Fruit fly (Drosophila melanogaster) whole organism, embryonic: ENCODE results near the gene CG2839.
A peak's percentile ranks its signal among the peaks of the same experiment; 100 is the strongest.

ENCODE experiments used
- C15 ChIP-seq: fragments of 200-800 bp; sonication (Bioruptor generic); IDR thresholded peaks from 3 replicates; pipeline ENCODE4 v1.3.6; 2022; ENCODE audit warnings: missing biosample characterization, missing genetic modification characterization
- CG10654 ChIP-seq: fragments of 200-800 bp; sonication (Bioruptor generic); optimal IDR thresholded peaks from 2 replicates; lab custom pipeline; 2016; ENCODE audit warnings: missing biosample characterization, missing genetic modification characterization
- CG10979 ChIP-seq: fragments of 200-800 bp; sonication (Bioruptor generic); optimal IDR thresholded peaks from 2 replicates; lab custom pipeline; 2018; ENCODE audit warnings: missing biosample characterization, mild to moderate bottlenecking, missing genetic modification characterization, moderate library complexity
- CG11398 ChIP-seq: fragments of 200-800 bp; sonication (Bioruptor generic); optimal IDR thresholded peaks from 2 replicates; lab custom pipeline; 2016; ENCODE audit warnings: missing biosample characterization, missing genetic modification characterization
- CG12219 ChIP-seq: fragments of 200-800 bp; sonication (Bioruptor generic); optimal IDR thresholded peaks from 3 replicates; lab custom pipeline; 2018; ENCODE audit warnings: missing biosample characterization, mild to moderate bottlenecking, missing genetic modification characterization
- CG13123 ChIP-seq: fragments of 200-800 bp; sonication (Bioruptor generic); optimal IDR thresholded peaks from 2 replicates; lab custom pipeline; 2016; ENCODE audit warnings: missing biosample characterization, missing genetic modification characterization
- CG13775 ChIP-seq: fragments of 200-800 bp; sonication (Bioruptor generic); optimal IDR thresholded peaks from 3 replicates; lab custom pipeline; 2017; ENCODE audit warnings: missing biosample characterization, mild to moderate bottlenecking, missing genetic modification characterization
- CG15073 ChIP-seq: fragments of 200-800 bp; sonication (Bioruptor generic); optimal IDR thresholded peaks from 2 replicates; lab custom pipeline; 2016; ENCODE audit warnings: missing biosample characterization, missing genetic modification characterization
- CG15269 ChIP-seq: fragments of 200-800 bp; sonication (Bioruptor generic); optimal IDR thresholded peaks from 2 replicates; lab custom pipeline; 2018; ENCODE audit warnings: missing biosample characterization, mild to moderate bottlenecking, missing genetic modification characterization, moderate library complexity
- CG17612 ChIP-seq: fragments of 200-800 bp; sonication (Bioruptor generic); IDR thresholded peaks from 2 replicates; pipeline ENCODE4 v1.3.6; 2022; ENCODE audit warnings: missing biosample characterization, missing genetic modification characterization
- CG2199 ChIP-seq: fragments of 200-800 bp; sonication (Bioruptor generic); IDR thresholded peaks from 3 replicates; pipeline ENCODE4 v1.3.6; 2022; ENCODE audit warnings: missing biosample characterization, missing genetic modification characterization
- CG31224 ChIP-seq: fragments of 200-800 bp; sonication (Bioruptor generic); IDR thresholded peaks from 2 replicates; pipeline ENCODE4 v1.3.6; 2022; ENCODE audit warnings: missing biosample characterization, missing genetic modification characterization
- CG32772 ChIP-seq: fragments of 200-800 bp; sonication (Bioruptor generic); IDR thresholded peaks from 2 replicates; pipeline ENCODE4 v1.3.6; 2022; ENCODE audit warnings: missing biosample characterization, missing genetic modification characterization
- CG34422 ChIP-seq: fragments of 200-800 bp; sonication (Bioruptor generic); IDR thresholded peaks from 3 replicates; pipeline ENCODE4 v1.3.6; 2022; ENCODE audit warnings: missing biosample characterization, missing genetic modification characterization
- CG3847 ChIP-seq: fragments of 200-800 bp; sonication (Bioruptor generic); IDR thresholded peaks from 2 replicates; pipeline ENCODE4 v1.3.6; 2022; ENCODE audit warnings: missing biosample characterization, missing genetic modification characterization
- CG4360 ChIP-seq: fragments of 200-800 bp; sonication (Bioruptor generic); IDR thresholded peaks from 2 replicates; pipeline ENCODE4 v1.3.6; 2022; ENCODE audit warnings: missing biosample characterization, missing genetic modification characterization
- CG4617 ChIP-seq: fragments of 200-800 bp; sonication (Bioruptor generic); optimal IDR thresholded peaks from 3 replicates; lab custom pipeline; 2016; ENCODE audit warnings: missing biosample characterization, missing genetic modification characterization, borderline replicate concordance
- CG6791 ChIP-seq: fragments of 200-800 bp; sonication (Bioruptor generic); IDR thresholded peaks from 3 replicates; pipeline ENCODE4 v1.3.6; 2022; ENCODE audit warnings: missing biosample characterization, missing genetic modification characterization; ENCODE audit not compliant: partially characterized antibody
- CG7987 ChIP-seq: fragments of 200-800 bp; sonication (Bioruptor generic); optimal IDR thresholded peaks from 2 replicates; lab custom pipeline; 2018; ENCODE audit warnings: missing biosample characterization, mild to moderate bottlenecking, missing genetic modification characterization, moderate library complexity
- CG8765 ChIP-seq: fragments of 200-800 bp; sonication (Bioruptor generic); IDR thresholded peaks from 2 replicates; pipeline ENCODE4 v1.3.6; 2022; ENCODE audit warnings: missing biosample characterization, missing genetic modification characterization
- CG8944 ChIP-seq: fragments of 200-800 bp; sonication (Bioruptor generic); optimal IDR thresholded peaks from 3 replicates; lab custom pipeline; 2016; ENCODE audit warnings: missing biosample characterization, missing genetic modification characterization
- CG9817 ChIP-seq: fragments of 200-800 bp; sonication (Bioruptor generic); optimal IDR thresholded peaks from 2 replicates; lab custom pipeline; 2018; ENCODE audit warnings: missing biosample characterization, mild to moderate bottlenecking, missing genetic modification characterization, moderate library complexity
- CTCF ChIP-seq: fragments of 200-800 bp; sonication (Bioruptor generic); optimal IDR thresholded peaks from 2 replicates; lab custom pipeline; 2017; ENCODE audit warnings: missing biosample characterization, mild to moderate bottlenecking, missing genetic modification characterization, moderate library complexity
- Ets97D ChIP-seq: fragments of 200-800 bp; sonication (Bioruptor generic); optimal IDR thresholded peaks from 3 replicates; lab custom pipeline; 2016; ENCODE audit warnings: missing biosample characterization, missing genetic modification characterization
- Hmx ChIP-seq: fragments of 200-800 bp; sonication (Bioruptor generic); optimal IDR thresholded peaks from 2 replicates; lab custom pipeline; 2016; ENCODE audit warnings: missing biosample characterization, missing genetic modification characterization
- MBD-R2 ChIP-seq: fragments of 200-800 bp; sonication (Bioruptor generic); IDR thresholded peaks from 2 replicates; pipeline ENCODE4 v1.3.6; 2022; ENCODE audit warnings: missing biosample characterization, missing genetic modification characterization
- Myb ChIP-seq: fragments of 200-800 bp; sonication (Bioruptor generic); optimal IDR thresholded peaks from 2 replicates; lab custom pipeline; 2016; ENCODE audit warnings: missing biosample characterization, missing genetic modification characterization
- Nf-YC ChIP-seq: fragments of 200-800 bp; optimal IDR thresholded peaks from 3 replicates; lab custom pipeline; 2019; ENCODE audit warnings: missing biosample characterization, mild to moderate bottlenecking, missing genetic modification characterization, moderate library complexity
- abd-A ChIP-seq: fragments of 200-800 bp; sonication (Bioruptor generic); optimal IDR thresholded peaks from 3 replicates; lab custom pipeline; 2019; ENCODE audit warnings: missing biosample characterization, mild to moderate bottlenecking, missing genetic modification characterization, moderate library complexity
- bbx ChIP-seq: fragments of 200-800 bp; sonication (Bioruptor generic); IDR thresholded peaks from 2 replicates; pipeline ENCODE4 v1.3.6; 2022; ENCODE audit warnings: missing biosample characterization, missing genetic modification characterization; ENCODE audit not compliant: partially characterized antibody
- bcd ChIP-seq: fragments of 200-800 bp; sonication (Bioruptor generic); optimal IDR thresholded peaks from 2 replicates; lab custom pipeline; 2017; ENCODE audit warnings: missing biosample characterization, mild to moderate bottlenecking, missing genetic modification characterization
- ci ChIP-seq: fragments of 200-800 bp; sonication (Bioruptor generic); IDR thresholded peaks from 3 replicates; pipeline ENCODE4 v1.3.6; 2022; ENCODE audit warnings: missing biosample characterization, missing genetic modification characterization
- da ChIP-seq: fragments of 200-800 bp; sonication (Bioruptor generic); optimal IDR thresholded peaks from 2 replicates; lab custom pipeline; 2016; ENCODE audit warnings: missing biosample characterization, missing genetic modification characterization
- dm ChIP-seq: fragments of 200-800 bp; sonication (Bioruptor generic); optimal IDR thresholded peaks from 3 replicates; lab custom pipeline; 2016; ENCODE audit warnings: missing biosample characterization, missing genetic modification characterization
- dmrt11E ChIP-seq: fragments of 200-800 bp; sonication (Bioruptor generic); optimal IDR thresholded peaks from 3 replicates; lab custom pipeline; 2018; ENCODE audit warnings: missing biosample characterization, mild to moderate bottlenecking, missing genetic modification characterization, moderate library complexity
- eve ChIP-seq, 2 experiments: fragments of >200 bp; optimal IDR thresholded peaks; 2 replicates each; lab custom pipeline; 2017; ENCODE audit warnings: missing biosample characterization in 2 of 2, missing genetic modification characterization in 2 of 2
- eyg ChIP-seq: fragments of 200-800 bp; sonication (Bioruptor generic); optimal IDR thresholded peaks from 3 replicates; lab custom pipeline; 2016; ENCODE audit warnings: missing biosample characterization, missing genetic modification characterization
- fd64A ChIP-seq: fragments of 200-800 bp; sonication (Bioruptor generic); optimal IDR thresholded peaks from 3 replicates; lab custom pipeline; 2018; ENCODE audit warnings: missing biosample characterization, mild to moderate bottlenecking, missing genetic modification characterization
- fd96Cb ChIP-seq: fragments of 200-800 bp; sonication (Bioruptor generic); optimal IDR thresholded peaks from 2 replicates; lab custom pipeline; 2018; ENCODE audit warnings: missing biosample characterization, mild to moderate bottlenecking, missing genetic modification characterization, moderate library complexity
- insv ChIP-seq, 2 experiments: fragments of 200-800 bp; sonication (Bioruptor generic); optimal IDR thresholded peaks; 3 replicates each; lab custom pipeline; 2016 to 2018; ENCODE audit warnings: missing biosample characterization in 2 of 2, missing genetic modification characterization in 2 of 2
- jing ChIP-seq: fragments of 200-800 bp; sonication (Bioruptor generic); optimal IDR thresholded peaks from 2 replicates; lab custom pipeline; 2018; ENCODE audit warnings: missing biosample characterization, mild to moderate bottlenecking, missing genetic modification characterization
- jumu ChIP-seq: fragments of 200-800 bp; sonication (Bioruptor generic); optimal IDR thresholded peaks from 3 replicates; lab custom pipeline; 2016; ENCODE audit warnings: missing biosample characterization, missing genetic modification characterization
- kah ChIP-seq: fragments of 200-800 bp; sonication (Bioruptor generic); optimal IDR thresholded peaks from 2 replicates; lab custom pipeline; 2018; ENCODE audit warnings: missing biosample characterization, mild to moderate bottlenecking, missing genetic modification characterization
- oc ChIP-seq: fragments of 200-800 bp; sonication (Bioruptor generic); optimal IDR thresholded peaks from 2 replicates; lab custom pipeline; 2018; ENCODE audit warnings: missing biosample characterization, mild to moderate bottlenecking, missing genetic modification characterization, moderate library complexity
- peb ChIP-seq: fragments of 200-800 bp; sonication (Bioruptor generic); IDR thresholded peaks from 2 replicates; pipeline ENCODE4 v1.3.6; 2022; ENCODE audit warnings: missing biosample characterization, missing genetic modification characterization
- pfk ChIP-seq: fragments of 200-800 bp; sonication (Bioruptor generic); optimal IDR thresholded peaks from 2 replicates; lab custom pipeline; 2018; ENCODE audit warnings: missing biosample characterization, mild to moderate bottlenecking, missing genetic modification characterization, moderate library complexity
- pnt ChIP-seq: fragments of 200-800 bp; sonication (Bioruptor generic); optimal IDR thresholded peaks from 3 replicates; lab custom pipeline; 2016; ENCODE audit warnings: missing biosample characterization, missing genetic modification characterization
- rib ChIP-seq: fragments of 200-800 bp; sonication (Bioruptor generic); IDR thresholded peaks from 2 replicates; pipeline ENCODE4 v1.3.6; 2022; ENCODE audit warnings: missing biosample characterization, missing genetic modification characterization
- run ChIP-seq: fragments of 200-800 bp; sonication (Bioruptor generic); optimal IDR thresholded peaks from 3 replicates; lab custom pipeline; 2018; ENCODE audit warnings: missing biosample characterization, mild to moderate bottlenecking, missing genetic modification characterization
- shn ChIP-seq: fragments of 200-800 bp; sonication (Bioruptor generic); optimal IDR thresholded peaks from 3 replicates; lab custom pipeline; 2016; ENCODE audit warnings: missing biosample characterization, missing genetic modification characterization
- stc ChIP-seq: fragments of 200-800 bp; sonication (Bioruptor generic); IDR thresholded peaks from 2 replicates; pipeline ENCODE4 v1.3.6; 2022; ENCODE audit warnings: missing biosample characterization, missing genetic modification characterization
- tgo ChIP-seq: fragments of 200-800 bp; sonication (Bioruptor generic); IDR thresholded peaks from 3 replicates; pipeline ENCODE4 v1.3.6; 2022; ENCODE audit warnings: missing biosample characterization, missing genetic modification characterization

Gene CG2839

dm6 chr2L:602439-602879, 23.0 kb upstream of the CG2839 start, which contains the start of gene CG13689 (continued):
- TF ChIP-seq eve (GFP tag; optimal IDR thresholded peaks at IDR 0.05; lab: Kevin White, UChicago) (peak in 1 of 2 experiments; percentile 74), abd-A (tag; lab: Kevin White, UChicago) (no peak), CG8944 (peak; percentile 13), CG4617 (GFP tag; lab: Kevin White, UChicago) (peak; percentile 74), insv (GFP tag; optimal IDR thresholded peaks at IDR 0.05; lab: Kevin White, UChicago) (peak in 1 of 2 experiments; percentile 55), CG10654 (peak; percentile 33), CG13123 (GFP tag; lab: Kevin White, UChicago) (no peak), CG17612 (GFP tag; lab: Robert Waterston, UW) (no peak), CG10979 (tag; lab: Kevin White, UChicago) (peak; percentile 96), jing (GFP tag; lab: Kevin White, UChicago) (no peak), dmrt11E (tag; lab: Kevin White, UChicago) (peak; percentile 14), eyg (GFP tag; lab: Kevin White, UChicago) (no peak), tgo (GFP tag; lab: Robert Waterston, UW) (peak; percentile 30; the same call in 1 of the 3 replicates), CG4360 (GFP tag; lab: Robert Waterston, UW) (no peak), oc (tag; lab: Kevin White, UChicago) (no peak), stc (no peak), CG15073 (GFP tag; lab: Kevin White, UChicago) (peak; percentile 11), run (tag; lab: Kevin White, UChicago) (no peak), rib (no peak), CG3847 (GFP tag; lab: Robert Waterston, UW) (peak; percentile 63), peb (no peak), CG32772 (GFP tag; lab: Robert Waterston, UW) (peak; percentile 51; the same call in 1 of the 2 replicates), CG6791 (GFP tag; lab: Robert Waterston, UW) (no peak), CG7987 (GFP tag; lab: Kevin White, UChicago) (peak; percentile 45), kah (GFP tag; lab: Kevin White, UChicago) (no peak), CG13775 (GFP tag; lab: Kevin White, UChicago) (peak; percentile 21), CG15269 (tag; lab: Kevin White, UChicago) (no peak), C15 (GFP tag; lab: Robert Waterston, UW) (no peak), bcd (GFP tag; lab: Kevin White, UChicago) (peak; percentile 59), CG2199 (GFP tag; lab: Robert Waterston, UW) (peak; percentile 69; the same call in 1 of the 3 replicates), jumu (GFP tag; lab: Kevin White, UChicago) (no peak), Ets97D (GFP tag; lab: Kevin White, UChicago) (peak; percentile 52), ci (0 out of 3 replicates have a peak, but pooled peaks have one; percentile 37), fd64A (GFP tag; lab: Kevin White, UChicago) (no peak), Nf-YC (tag; lab: Kevin White, UChicago) (no peak), CTCF (peak; percentile 100), Myb (GFP tag; lab: Kevin White, UChicago) (no peak), MBD-R2 (GFP tag; lab: Robert Waterston, UW) (peak; percentile 81), fd96Cb (tag; lab: Kevin White, UChicago) (peak; percentile 46), CG9817 (tag; lab: Kevin White, UChicago) (peak; percentile 74), CG12219 (no peak), Hmx (peak; percentile 38), CG11398 (GFP tag; lab: Kevin White, UChicago) (no peak), CG31224 (0 out of 2 replicates have a peak, but pooled peaks have one; percentile 6), CG34422 (GFP tag; lab: Robert Waterston, UW) (peak; percentile 72), dm (no peak), bbx (no peak), pnt (GFP tag; lab: Kevin White, UChicago) (peak; percentile 27), pfk (peak; percentile 20), CG8765 (GFP tag; lab: Robert Waterston, UW) (no peak), da (GFP tag; lab: Kevin White, UChicago) (no peak), shn (GFP tag; lab: Kevin White, UChicago) (no peak)
